Worm (Caenorhabditis elegans): ENCODE data around the gene rab-35.

rab-35 gene

ce11 chrIII:11333032-11333732 is 21.8 kb upstream of the rab-35 start, which contains the start of gene T28D6.5:
T28D6.5 (plus strand) TSS chrIII:11333682.
- TF ChIP-seq egl-27 (tag; optimal IDR thresholded peaks at IDR 0.05) = no peak
- no peak for TF ChIP-seq ctbp-1 (GFP tag; IDR thresholded peaks at IDR 0.05)
- TF ChIP-seq mes-2 (tag; optimal IDR thresholded peaks at IDR 0.05; ENCODE audit: poor library complexity, severe bottlenecking) = no peak
- TF ChIP-seq snpc-4 (tag; optimal IDR thresholded peaks at IDR 0.05) = no peak
- TF ChIP-seq Y5F2A.4 (GFP tag; optimal IDR thresholded peaks at IDR 0.05) = no peak
- TF ChIP-seq saeg-2 (GFP tag; IDR thresholded peaks at IDR 0.05) = no peak
- no peak for TF ChIP-seq dmd-6 (GFP tag; IDR thresholded peaks at IDR 0.05)
- no peak for TF ChIP-seq ceh-32 (tag; optimal IDR thresholded peaks at IDR 0.05; ENCODE audit: poor library complexity)
- no peak for TF ChIP-seq daf-19 (GFP tag; conservative IDR thresholded peaks at IDR 0.05)
- TF ChIP-seq nhr-102 (tag; optimal IDR thresholded peaks at IDR 0.05) = no peak
- TF ChIP-seq ztf-11 (tag; optimal IDR thresholded peaks at IDR 0.05) = no peak
- TF ChIP-seq nhr-42 (GFP tag; IDR thresholded peaks at IDR 0.05) = no peak
- TF ChIP-seq gei-8 (GFP tag; optimal IDR thresholded peaks at IDR 0.05) = no peak
- TF ChIP-seq ZK337.2 (GFP tag; IDR thresholded peaks at IDR 0.05) = no peak
- no peak for TF ChIP-seq hif-1 (tag; optimal IDR thresholded peaks at IDR 0.05)
- no peak for TF ChIP-seq F49E8.2 (tag; optimal IDR thresholded peaks at IDR 0.05; ENCODE audit: borderline replicate concordance)
- no peak for TF ChIP-seq lin-1 (GFP tag; IDR thresholded peaks at IDR 0.05)
- TF ChIP-seq tra-1 (GFP tag; IDR thresholded peaks at IDR 0.05) = no peak
- TF ChIP-seq cey-2 (tag; optimal IDR thresholded peaks at IDR 0.05; ENCODE audit: borderline replicate concordance, insufficient read depth) = no peak

DNA sequence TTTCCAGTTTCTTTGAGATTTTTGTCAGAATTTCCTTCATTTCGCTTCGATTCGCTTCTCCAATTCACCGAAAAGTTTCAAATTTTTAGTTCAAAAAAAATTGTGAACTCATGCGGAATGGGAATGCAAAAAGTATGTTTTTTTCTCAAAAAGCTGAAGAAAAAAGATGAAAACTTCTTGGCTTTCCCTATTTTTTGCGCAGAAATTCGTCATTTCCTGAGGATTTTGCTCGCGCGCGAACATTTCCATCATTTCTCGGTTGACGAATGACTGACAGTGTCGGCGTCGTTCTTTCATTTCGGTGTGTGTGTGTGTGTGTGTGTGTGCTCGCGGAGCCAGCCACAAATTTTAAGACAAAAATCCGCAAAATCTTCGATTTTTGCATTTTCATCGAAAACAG is 20.9 kb upstream of the rab-35 start:
- TF ChIP-seq ceh-20 (GFP tag; IDR thresholded peaks at IDR 0.05) = peak; percentile 63; the same call in 1 of the 2 replicates
- 0 out of 2 replicates have a peak, but pooled peaks have one; percentile 10 for TF ChIP-seq vab-7 (GFP tag; IDR thresholded peaks at IDR 0.05)
- no peak for TF ChIP-seq snpc-4 (tag; optimal IDR thresholded peaks at IDR 0.05)

- TF ChIP-seq aha-1 (tag) (peak; percentile 58), fos-1 (tag; optimal IDR thresholded peaks at IDR 0.05) (no peak), set-16 (GFP tag; IDR thresholded peaks at IDR 0.05) (peak; percentile 81), pha-4 (GFP tag; IDR thresholded peaks at IDR 0.05) (peak; percentile 34; the same call in 1 of the 2 replicates), pha-4 (tag; optimal IDR thresholded peaks at IDR 0.05) (no peak)
These were observed 12.7 kb upstream of the rab-35 start for ce11 chrIII:11324093-11324492.

- TF ChIP-seq saeg-2 (GFP tag; IDR thresholded peaks at IDR 0.05) (no peak), ceh-82 (tag; optimal IDR thresholded peaks at IDR 0.05) (no peak), nhr-25 (tag; optimal IDR thresholded peaks at IDR 0.05; ENCODE audit: borderline replicate concordance, insufficient read depth) (no peak), mxl-3 (GFP tag; optimal IDR thresholded peaks at IDR 0.05) (no peak), daf-8 (GFP tag; IDR thresholded peaks at IDR 0.05) (no peak), R02D3.7 (tag; optimal IDR thresholded peaks at IDR 0.05) (no peak), nhr-111 (GFP tag; optimal IDR thresholded peaks at IDR 0.05) (no peak), nhr-42 (GFP tag; IDR thresholded peaks at IDR 0.05) (no peak), hmg-1.1 (GFP tag; IDR thresholded peaks at IDR 0.05) (no peak), ZK337.2 (GFP tag; IDR thresholded peaks at IDR 0.05) (no peak), hif-1 (tag; optimal IDR thresholded peaks at IDR 0.05) (no peak), mes-2 (tag; optimal IDR thresholded peaks at IDR 0.05; ENCODE audit: poor library complexity, severe bottlenecking) (no peak)
These were observed 6.8 kb upstream of the rab-35 start, which contains the start of gene teg-1 for ce11 chrIII:11318131-11318530. teg-1 (minus strand) TSS chrIII:11318231.

Measured in whole organism, L4 larva.